Fruit fly (Drosophila melanogaster): Measurements from ENCODE around the gene wupA.

The wupA gene

dm6 chrX:18140932-18141587, 24.3 kb upstream of the wupA start (continued):
- TF ChIP-seq ci (GFP tag; IDR thresholded peaks at IDR 0.05) (0 out of 3 replicates have a peak, but pooled peaks have one; percentile 12), CG9727 (GFP tag; optimal IDR thresholded peaks at IDR 0.05) (peak; percentile 29), CG18599 (GFP tag; optimal IDR thresholded peaks at IDR 0.05) (peak; percentile 47), CG14965 (GFP tag; optimal IDR thresholded peaks at IDR 0.05; ENCODE audit: borderline replicate concordance) (no peak), row (GFP tag; IDR thresholded peaks at IDR 0.05) (peak; percentile 33; the same call in 2 of the 3 replicates), oc (tag; optimal IDR thresholded peaks at IDR 0.05) (no peak), CG14014 (GFP tag; IDR thresholded peaks at IDR 0.05) (0 out of 2 replicates have a peak, but pooled peaks have one; percentile 6), CHES-1-like (GFP tag; optimal IDR thresholded peaks at IDR 0.05) (no peak), lmd (GFP tag; IDR thresholded peaks at IDR 0.05) (peak; percentile 37; the same call in 1 of the 2 replicates), CG2712 (tag; optimal IDR thresholded peaks at IDR 0.05) (peak; percentile 6), seq (GFP tag; IDR thresholded peaks at IDR 0.05) (peak; percentile 35; the same call in 1 of the 2 replicates), CG3407 (GFP tag; optimal IDR thresholded peaks at IDR 0.05) (no peak), ttk (GFP tag; IDR thresholded peaks at IDR 0.05) (0 out of 2 replicates have a peak, but pooled peaks have one; percentile 5), ATbp (GFP tag; optimal IDR thresholded peaks at IDR 0.05) (peak; percentile 53), Ada2b (GFP tag; IDR thresholded peaks at IDR 0.05) (peak; percentile 12; the same call in 1 of the 2 replicates), CG31388 (GFP tag; optimal IDR thresholded peaks at IDR 0.05) (no peak), CG7556 (GFP tag; optimal IDR thresholded peaks at IDR 0.05) (peak; percentile 34), Gsc (GFP tag; IDR thresholded peaks at IDR 0.05) (no peak), slp2 (GFP tag; optimal IDR thresholded peaks at IDR 0.05) (no peak), yki (optimal IDR thresholded peaks at IDR 0.05) (no peak), btn (GFP tag; optimal IDR thresholded peaks at IDR 0.05) (no peak), Lim3 (GFP tag; IDR thresholded peaks at IDR 0.05) (no peak), CG4424 (GFP tag; optimal IDR thresholded peaks at IDR 0.05) (peak; percentile 12), H15 (GFP tag; IDR thresholded peaks at IDR 0.05) (no peak), Med (GFP tag) (peak; percentile 81), CG7963 (GFP tag; IDR thresholded peaks at IDR 0.05; ENCODE audit: partially characterized antibody) (no peak), dmrt99B (tag; optimal IDR thresholded peaks at IDR 0.05) (peak; percentile 50), lilli (GFP tag; optimal IDR thresholded peaks at IDR 0.05) (peak; percentile 10), pan (optimal IDR thresholded peaks at IDR 0.05) (no peak), pan (GFP tag; optimal IDR thresholded peaks at IDR 0.05 in 1 of 2, IDR thresholded peaks at IDR 0.05 in 1 of 2) (peak in 1 of 2 experiments; percentile 5), dimm (GFP tag; IDR thresholded peaks at IDR 0.05) (no peak), CG1603 (tag; optimal IDR thresholded peaks at IDR 0.05) (peak; percentile 35), abd-A (tag; optimal IDR thresholded peaks at IDR 0.05) (no peak), CG2678 (tag; optimal IDR thresholded peaks at IDR 0.05) (peak; percentile 42), prd (optimal IDR thresholded peaks at IDR 0.05) (no peak), prd (GFP tag; IDR thresholded peaks at IDR 0.05) (peak; percentile 26; the same call in 1 of the 3 replicates), ERR (GFP tag; optimal IDR thresholded peaks at IDR 0.05) (no peak), dysf (GFP tag; IDR thresholded peaks at IDR 0.05) (peak; percentile 31; the same call in 1 of the 3 replicates), dm (GFP tag; optimal IDR thresholded peaks at IDR 0.05) (no peak), CG17328 (GFP tag; IDR thresholded peaks at IDR 0.05) (0 out of 2 replicates have a peak, but pooled peaks have one; percentile 11), danr (GFP tag; IDR thresholded peaks at IDR 0.05) (no peak), Fer2 (tag; optimal IDR thresholded peaks at IDR 0.05) (no peak), CG18764 (GFP tag; optimal IDR thresholded peaks at IDR 0.05) (no peak), Chrac-16 (GFP tag; optimal IDR thresholded peaks at IDR 0.05) (no peak), CG32532 (GFP tag; IDR thresholded peaks at IDR 0.05) (0 out of 2 replicates have a peak, but pooled peaks have one; percentile 6), jing (GFP tag; optimal IDR thresholded peaks at IDR 0.05) (no peak), CG10366 (GFP tag; IDR thresholded peaks at IDR 0.05) (no peak)
